Worm (Caenorhabditis elegans): ENCODE data around the gene K04C1.2.

Gene K04C1.2

ce11 chrX:14207942-14208341, 30.6 kb upstream of the K04C1.2 start, which contains the start of gene ceh-37:
Gene ceh-37 (minus strand): TSS chrX:14208000.
- TF ChIP-seq pqm-1 (tag; optimal IDR thresholded peaks at IDR 0.05) (peak; percentile 63), elt-2 (tag; optimal IDR thresholded peaks at IDR 0.05) (peak; percentile 79), nhr-43 (tag; optimal IDR thresholded peaks at IDR 0.05; ENCODE audit: poor library complexity, severe bottlenecking) (no peak)

ce11 chrX:14211170-14211569, 27.3 kb upstream of the K04C1.2 start:
- peak; percentile 18 for TF ChIP-seq elt-2 (tag; optimal IDR thresholded peaks at IDR 0.05)

ce11 chrX:14213314-14213713, 25.2 kb upstream of the K04C1.2 start:
- no peak for TF ChIP-seq aly-2 (tag; optimal IDR thresholded peaks at IDR 0.05)
- TF ChIP-seq zag-1 (tag; optimal IDR thresholded peaks at IDR 0.05) = no peak
- TF ChIP-seq elt-2 (tag; optimal IDR thresholded peaks at IDR 0.05) = peak; percentile 47
- TF ChIP-seq unc-62 (GFP tag; optimal IDR thresholded peaks at IDR 0.05) = no peak
- no peak for TF ChIP-seq nhr-12 (tag; optimal IDR thresholded peaks at IDR 0.05)

- TF ChIP-seq pqm-1 (tag; optimal IDR thresholded peaks at IDR 0.05) (peak; percentile 99), jun-1 (tag; optimal IDR thresholded peaks at IDR 0.05) (peak; percentile 72), egl-5 (tag; optimal IDR thresholded peaks at IDR 0.05) (no peak), nhr-25 (tag; optimal IDR thresholded peaks at IDR 0.05) (no peak), nhr-11 (tag; optimal IDR thresholded peaks at IDR 0.05) (no peak), snpc-4 (tag; optimal IDR thresholded peaks at IDR 0.05) (no peak), nhr-237 (tag; optimal IDR thresholded peaks at IDR 0.05) (no peak), pha-4 (tag; optimal IDR thresholded peaks at IDR 0.05) (peak; percentile 64), nhr-43 (tag; optimal IDR thresholded peaks at IDR 0.05; ENCODE audit: poor library complexity, severe bottlenecking) (no peak), elt-2 (tag; optimal IDR thresholded peaks at IDR 0.05) (peak; percentile 99), lin-39 (tag; optimal IDR thresholded peaks at IDR 0.05) (no peak), daf-12 (tag; optimal IDR thresholded peaks at IDR 0.05) (no peak), nhr-76 (tag; optimal IDR thresholded peaks at IDR 0.05) (no peak), egl-27 (tag; optimal IDR thresholded peaks at IDR 0.05) (no peak), ztf-4 (tag; optimal IDR thresholded peaks at IDR 0.05) (no peak), nhr-67 (tag; optimal IDR thresholded peaks at IDR 0.05) (no peak), R02D3.7 (tag; optimal IDR thresholded peaks at IDR 0.05) (no peak), skn-1 (tag; optimal IDR thresholded peaks at IDR 0.05) (no peak), nhr-12 (tag; optimal IDR thresholded peaks at IDR 0.05) (no peak), ztf-11 (tag; optimal IDR thresholded peaks at IDR 0.05) (no peak)
Observed at ce11 chrX:14214520-14215023, 23.9 kb upstream of the K04C1.2 start, which contains the start of gene K06G5.1. Gene K06G5.1 (plus strand): TSS chrX:14214973.

- TF ChIP-seq lsy-12 (tag; optimal IDR thresholded peaks at IDR 0.05) (no peak), nhr-43 (tag; optimal IDR thresholded peaks at IDR 0.05; ENCODE audit: poor library complexity, severe bottlenecking) (no peak), jun-1 (tag; optimal IDR thresholded peaks at IDR 0.05) (no peak), egl-5 (tag; optimal IDR thresholded peaks at IDR 0.05) (no peak), hmg-11 (tag; optimal IDR thresholded peaks at IDR 0.05) (no peak), unc-39 (tag; optimal IDR thresholded peaks at IDR 0.05) (no peak), elt-3 (tag; optimal IDR thresholded peaks at IDR 0.05) (no peak), ceh-16 (tag; optimal IDR thresholded peaks at IDR 0.05) (no peak), nhr-67 (tag; optimal IDR thresholded peaks at IDR 0.05) (no peak), pqm-1 (tag; optimal IDR thresholded peaks at IDR 0.05) (no peak), mml-1 (tag; optimal IDR thresholded peaks at IDR 0.05) (no peak), pha-4 (tag; optimal IDR thresholded peaks at IDR 0.05) (no peak), snpc-4 (tag; optimal IDR thresholded peaks at IDR 0.05) (no peak), eor-1 (tag; optimal IDR thresholded peaks at IDR 0.05) (no peak), egl-27 (tag; optimal IDR thresholded peaks at IDR 0.05) (no peak), nhr-237 (tag; optimal IDR thresholded peaks at IDR 0.05) (no peak), aly-2 (tag; optimal IDR thresholded peaks at IDR 0.05) (no peak)
Observed at ce11 chrX:14223156-14223555, 15.4 kb upstream of the K04C1.2 start, which contains the start of gene K06G5.3. Gene K06G5.3 (minus strand): TSS chrX:14223256.

- no peak for TF ChIP-seq nhr-23 (tag; optimal IDR thresholded peaks at IDR 0.05)
- TF ChIP-seq mml-1 (tag; optimal IDR thresholded peaks at IDR 0.05) = no peak
- no peak for TF ChIP-seq sea-2 (GFP tag; optimal IDR thresholded peaks at IDR 0.05)
- no peak for TF ChIP-seq R02D3.7 (tag; optimal IDR thresholded peaks at IDR 0.05)
- TF ChIP-seq snpc-4 (tag; optimal IDR thresholded peaks at IDR 0.05) = no peak
- no peak for TF ChIP-seq ztf-4 (tag; optimal IDR thresholded peaks at IDR 0.05)
- TF ChIP-seq nhr-43 (tag; optimal IDR thresholded peaks at IDR 0.05; ENCODE audit: poor library complexity, severe bottlenecking) = no peak
- no peak for TF ChIP-seq nhr-28 (tag; optimal IDR thresholded peaks at IDR 0.05)
- TF ChIP-seq nhr-77 (tag; optimal IDR thresholded peaks at IDR 0.05) = no peak
- no peak for TF ChIP-seq elt-1 (tag; optimal IDR thresholded peaks at IDR 0.05)
- TF ChIP-seq hmg-11 (tag; optimal IDR thresholded peaks at IDR 0.05) = no peak
- TF ChIP-seq tbx-2 (tag; optimal IDR thresholded peaks at IDR 0.05) = no peak
- TF ChIP-seq egl-27 (tag; optimal IDR thresholded peaks at IDR 0.05) = no peak
- no peak for TF ChIP-seq daf-12 (tag; optimal IDR thresholded peaks at IDR 0.05)
- TF ChIP-seq nhr-76 (tag; optimal IDR thresholded peaks at IDR 0.05) = no peak
- TF ChIP-seq lin-39 (tag; optimal IDR thresholded peaks at IDR 0.05) = no peak
Observed at ce11 chrX:14225273-14225672, 13.2 kb upstream of the K04C1.2 start, which contains the start of gene cyp-13B2. Gene cyp-13B2 (plus strand): TSS chrX:14225573.

All from whole organism, L3 larva.